Fruit fly (Drosophila melanogaster): Measurements from ENCODE around the gene CG14913.

DNA sequence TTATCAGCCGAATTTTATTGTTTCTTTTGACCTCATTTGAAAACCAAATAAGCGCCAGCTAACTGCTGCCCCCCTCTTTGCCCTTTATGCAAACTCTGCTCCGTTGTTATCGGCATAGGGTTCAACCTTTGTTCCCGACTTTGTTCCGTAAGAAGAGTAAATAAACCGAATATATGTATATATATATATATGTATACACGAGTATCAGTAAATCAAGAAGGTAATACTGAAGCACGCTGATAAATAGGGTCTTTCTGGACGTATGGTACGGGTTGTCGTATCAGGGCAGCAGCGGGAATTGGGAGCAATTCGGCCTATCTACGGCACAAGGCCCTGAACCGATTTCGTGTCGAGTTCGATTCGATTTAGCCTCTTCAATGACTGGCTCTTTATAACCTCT lies 22.1 kb downstream of the CG14913 start:
- TF ChIP-seq Hr96 (GFP tag; optimal IDR thresholded peaks at IDR 0.05) = no peak
- TF ChIP-seq cnc (optimal IDR thresholded peaks at IDR 0.05) = no peak
- no peak for TF ChIP-seq cic (GFP tag; optimal IDR thresholded peaks at IDR 0.05)
- TF ChIP-seq CG1620 (GFP tag; optimal IDR thresholded peaks at IDR 0.05) = no peak
- TF ChIP-seq toe (GFP tag; optimal IDR thresholded peaks at IDR 0.05) = no peak
- no peak for TF ChIP-seq bab1 (GFP tag; optimal IDR thresholded peaks at IDR 0.05)
- TF ChIP-seq ovo (GFP tag; optimal IDR thresholded peaks at IDR 0.05) = no peak
- TF ChIP-seq tj (GFP tag; optimal IDR thresholded peaks at IDR 0.05) = no peak

All from whole organism, adult.